Fruit fly (Drosophila melanogaster): Measurements from ENCODE around the gene CG13460.
A peak's percentile ranks its signal among the peaks of the same experiment; 100 is the strongest.

DNA sequence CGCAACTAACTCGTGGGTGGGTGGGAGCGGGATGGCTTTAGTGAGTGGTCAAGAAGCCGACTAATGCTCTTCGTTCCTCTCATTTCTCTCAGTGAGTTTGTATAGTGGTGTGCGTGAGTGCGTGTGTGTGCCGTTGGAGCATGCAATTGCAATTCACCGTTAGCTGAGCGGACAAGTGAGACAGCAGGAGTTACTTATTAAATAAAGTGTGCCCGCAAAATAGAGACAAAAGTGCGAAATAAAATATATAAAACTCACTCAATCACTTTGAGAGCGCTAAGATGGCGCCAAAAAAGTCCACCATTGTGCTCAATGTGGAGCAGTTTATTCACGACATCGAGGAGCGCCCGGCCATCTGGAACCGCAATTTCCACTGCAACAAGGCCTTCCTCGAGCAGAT, 47.0 kb upstream of the CG13460 start:
- TF ChIP-seq kay (GFP tag; ENCODE audit: borderline replicate concordance) (no peak), cnc (optimal IDR thresholded peaks at IDR 0.05) (no peak), CG33017 (tag; optimal IDR thresholded peaks at IDR 0.05) (no peak), pad (GFP tag; optimal IDR thresholded peaks at IDR 0.05) (peak; percentile 24), CG11617 (GFP tag; optimal IDR thresholded peaks at IDR 0.05) (no peak), cic (GFP tag; optimal IDR thresholded peaks at IDR 0.05) (no peak), tj (GFP tag; optimal IDR thresholded peaks at IDR 0.05) (no peak), Clk (GFP tag; optimal IDR thresholded peaks at IDR 0.05) (no peak), Crg-1 (GFP tag; optimal IDR thresholded peaks at IDR 0.05) (no peak), CG1620 (GFP tag; optimal IDR thresholded peaks at IDR 0.05) (no peak), CG7045 (GFP tag; optimal IDR thresholded peaks at IDR 0.05) (no peak), Hr96 (GFP tag; optimal IDR thresholded peaks at IDR 0.05) (no peak), toe (GFP tag; optimal IDR thresholded peaks at IDR 0.05) (no peak), ovo (GFP tag; optimal IDR thresholded peaks at IDR 0.05) (peak; percentile 45)

All from whole organism, adult.